Worm (Caenorhabditis elegans): ENCODE results near the gene F58B4.6.

F58B4.6 gene

DNA sequence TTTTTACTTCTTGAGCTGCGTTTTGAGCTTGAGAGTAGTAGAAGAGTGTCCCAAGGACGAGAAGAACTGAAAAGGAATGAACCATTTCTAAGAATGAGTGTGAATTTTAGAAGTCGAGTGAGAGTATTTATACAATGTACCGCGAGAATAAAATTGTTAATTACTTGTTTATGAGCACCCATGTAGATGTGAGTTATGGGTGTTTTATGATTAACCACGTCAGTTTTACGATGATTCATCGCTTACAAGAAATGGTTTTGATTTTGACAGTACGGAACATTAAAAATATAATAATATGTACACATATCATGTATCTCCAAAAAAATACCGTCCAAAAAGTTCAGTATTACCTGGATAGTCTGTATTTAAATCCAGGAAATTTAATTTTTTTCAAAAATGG lies 29.5 kb downstream of the F58B4.6 start, which contains the start of gene clec-221:
Gene clec-221, minus strand, starts transcription at position 101 of the 400 bp plus-strand sequence.
- no peak for TF ChIP-seq madf-10 (tag; optimal IDR thresholded peaks at IDR 0.05)
- no peak for TF ChIP-seq egl-44 (GFP tag; IDR thresholded peaks at IDR 0.05)
- no peak for TF ChIP-seq T07F8.4 (tag; optimal IDR thresholded peaks at IDR 0.05)
- no peak for TF ChIP-seq lsl-1 (GFP tag; optimal IDR thresholded peaks at IDR 0.05)
- TF ChIP-seq lin-35 (GFP tag; optimal IDR thresholded peaks at IDR 0.05) = peak in 1 of 3 experiments; percentile 22

DNA sequence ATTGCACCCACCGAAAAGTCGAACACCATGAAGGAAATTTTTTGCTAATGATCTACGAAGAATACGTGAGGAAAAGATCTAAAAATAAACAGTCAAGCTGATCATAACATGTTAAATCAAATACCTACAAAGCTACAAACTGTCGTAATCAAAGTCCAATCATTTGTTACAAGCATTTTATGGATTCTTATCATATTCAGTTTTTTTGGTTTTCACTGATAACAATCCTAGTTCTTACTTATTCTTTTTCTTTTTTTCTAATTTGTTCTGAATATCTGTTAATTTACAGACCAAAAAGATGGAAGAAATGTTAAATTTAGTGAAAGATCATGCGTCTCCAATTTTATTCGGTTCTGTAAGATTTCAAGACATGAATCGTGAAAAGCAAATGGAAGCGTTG lies 30.0 kb downstream of the F58B4.6 start, which contains the start of gene F17C11.6:
Gene F17C11.6, plus strand, starts transcription at position 290 of the 400 bp plus-strand sequence.
- TF ChIP-seq nhr-80 (tag; optimal IDR thresholded peaks at IDR 0.05) (peak; percentile 14), attf-6 (GFP tag; IDR thresholded peaks at IDR 0.05) (no peak), athp-1 (tag; optimal IDR thresholded peaks at IDR 0.05) (no peak), Y79H2A.3 (GFP tag; conservative IDR thresholded peaks at IDR 0.05) (no peak)

DNA sequence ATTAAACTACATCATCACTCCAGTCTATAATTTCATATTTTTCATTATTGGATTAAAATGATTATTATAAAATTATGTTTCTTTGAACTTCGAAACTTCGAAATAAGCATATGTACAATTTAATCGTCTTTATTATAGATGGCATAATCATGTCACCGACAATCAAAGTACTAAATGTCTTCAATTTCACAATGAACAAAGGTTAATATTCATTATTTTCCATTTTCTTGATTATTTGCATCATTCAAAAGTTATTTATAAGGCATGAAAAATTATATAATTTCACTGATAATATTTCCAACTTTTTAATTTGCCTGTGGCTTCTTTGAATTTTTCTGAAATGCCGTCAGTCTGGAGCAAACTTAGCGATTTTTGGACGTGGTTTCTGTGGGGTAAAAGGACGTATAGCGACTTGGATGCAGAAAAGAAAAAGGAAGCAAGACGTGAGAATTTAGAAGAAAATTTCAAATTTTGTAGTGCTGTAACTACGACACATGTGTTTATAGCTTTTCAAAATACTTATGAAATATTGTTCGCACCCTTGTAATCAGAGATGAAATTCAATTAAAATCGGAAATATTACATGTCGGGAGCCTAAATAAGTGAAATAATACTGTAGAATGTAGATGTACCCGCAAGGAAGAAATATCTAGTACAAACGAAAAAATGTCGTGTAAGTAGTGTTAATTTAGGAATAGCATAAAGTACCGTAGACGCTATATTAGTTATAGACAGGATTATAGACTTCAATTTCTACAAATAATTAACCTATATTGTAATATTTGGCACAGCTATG lies 31.0 kb downstream of the F58B4.6 start, which contains the start of gene F17C11.13:
Gene F17C11.13, plus strand, starts transcription at position 243 of the 796 bp plus-strand sequence.
- TF ChIP-seq F57C9.4 (tag; optimal IDR thresholded peaks at IDR 0.05) (no peak), snpc-4 (GFP tag; optimal IDR thresholded peaks at IDR 0.05) (no peak), snpc-4 (tag; optimal IDR thresholded peaks at IDR 0.05) (no peak), nhr-90 (tag; optimal IDR thresholded peaks at IDR 0.05) (no peak), attf-5 (GFP tag; optimal IDR thresholded peaks at IDR 0.05) (no peak), lin-54 (GFP tag; optimal IDR thresholded peaks at IDR 0.05) (no peak), madf-10 (tag; optimal IDR thresholded peaks at IDR 0.05) (no peak), nhr-80 (tag; optimal IDR thresholded peaks at IDR 0.05) (peak; percentile 29)

DNA sequence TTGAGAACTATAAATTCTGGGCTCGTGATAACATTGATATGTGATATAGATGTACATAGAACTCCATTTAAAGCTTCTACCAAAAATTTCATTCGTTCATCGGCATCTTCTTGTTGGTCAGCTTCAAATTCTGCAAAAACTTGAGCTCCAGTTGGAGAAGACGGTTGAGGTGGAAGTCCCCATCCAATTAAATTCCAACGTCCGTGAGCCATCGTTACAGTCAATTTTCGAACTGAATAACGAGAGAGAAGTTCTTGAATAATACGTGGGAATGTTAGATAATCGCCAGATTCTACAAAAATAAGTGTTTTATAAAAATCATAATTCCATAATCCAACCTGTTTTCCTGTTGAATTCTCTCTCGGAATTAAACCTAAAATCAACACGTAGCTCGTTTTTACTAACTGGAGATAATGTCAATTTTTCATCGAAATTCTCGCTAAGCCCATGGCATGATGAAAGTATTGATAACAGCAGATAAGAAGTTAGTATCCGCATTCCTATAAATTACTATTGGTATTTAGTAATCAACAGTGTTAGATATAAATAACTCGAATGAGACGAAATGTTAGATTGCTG lies 33.6 kb downstream of the F58B4.6 start, which contains the start of gene pigt-1:
Gene pigt-1, minus strand, starts transcription at position 500 of the 579 bp plus-strand sequence.
- no peak for TF ChIP-seq efl-1 (GFP tag; optimal IDR thresholded peaks at IDR 0.05)
- TF ChIP-seq gei-17 (GFP tag; optimal IDR thresholded peaks at IDR 0.05) = no peak
- no peak for TF ChIP-seq xnd-1 (tag; optimal IDR thresholded peaks at IDR 0.05)
- no peak for TF ChIP-seq snpc-4 (GFP tag; optimal IDR thresholded peaks at IDR 0.05)
- peak in 1 of 4 experiments; percentile 9 for TF ChIP-seq snpc-4 (tag; optimal IDR thresholded peaks at IDR 0.05)
- TF ChIP-seq attf-6 (GFP tag; IDR thresholded peaks at IDR 0.05) = no peak
- TF ChIP-seq ama-1 (optimal IDR thresholded peaks at IDR 0.05) = peak; percentile 60
- TF ChIP-seq ama-1 (GFP tag; optimal IDR thresholded peaks at IDR 0.05) = no peak
- TF ChIP-seq ceh-27 (GFP tag; optimal IDR thresholded peaks at IDR 0.05) = no peak
- peak; percentile 11 for TF ChIP-seq ets-4 (GFP tag; optimal IDR thresholded peaks at IDR 0.05)
- TF ChIP-seq fkh-3 (tag; optimal IDR thresholded peaks at IDR 0.05) = peak; percentile 25
- no peak for TF ChIP-seq cebp-1 (GFP tag; IDR thresholded peaks at IDR 0.05)
- TF ChIP-seq cebp-1 (tag; optimal IDR thresholded peaks at IDR 0.05) = peak; percentile 30
- no peak for TF ChIP-seq sdz-38 (tag; optimal IDR thresholded peaks at IDR 0.05)
- peak; percentile 60 for TF ChIP-seq repo-1 (tag; optimal IDR thresholded peaks at IDR 0.05)
- TF ChIP-seq akir-1 (GFP tag; optimal IDR thresholded peaks at IDR 0.05) = no peak
- no peak for TF ChIP-seq F33H1.4 (GFP tag; IDR thresholded peaks at IDR 0.05)
- TF ChIP-seq lin-35 (GFP tag; optimal IDR thresholded peaks at IDR 0.05) = no peak
- TF ChIP-seq lin-54 (GFP tag; optimal IDR thresholded peaks at IDR 0.05) = peak; percentile 29
- peak in 1 of 2 experiments; percentile 0 for TF ChIP-seq let-607 (tag; optimal IDR thresholded peaks at IDR 0.05)
- 0 out of 2 replicates have a peak, but pooled peaks have one; percentile 42 for TF ChIP-seq ekl-4 (GFP tag; IDR thresholded peaks at IDR 0.05)
- TF ChIP-seq F10E7.11 (tag; optimal IDR thresholded peaks at IDR 0.05) = no peak
- no peak for TF ChIP-seq nfyb-1 (GFP tag; IDR thresholded peaks at IDR 0.05)
- no peak for TF ChIP-seq lsy-27 (tag; optimal IDR thresholded peaks at IDR 0.05; ENCODE audit: borderline replicate concordance, insufficient read depth)
- TF ChIP-seq hmg-1.2 (GFP tag; IDR thresholded peaks at IDR 0.05) = 0 out of 2 replicates have a peak, but pooled peaks have one; percentile 10
- TF ChIP-seq athp-1 (tag; optimal IDR thresholded peaks at IDR 0.05) = peak; percentile 9
- no peak for TF ChIP-seq ZK185.1 (tag; optimal IDR thresholded peaks at IDR 0.05; ENCODE audit: poor library complexity, severe bottlenecking)
- 0 out of 2 replicates have a peak, but pooled peaks have one; percentile 14 for TF ChIP-seq hsf-1 (GFP tag; IDR thresholded peaks at IDR 0.05)
- TF ChIP-seq T07F8.4 (tag; optimal IDR thresholded peaks at IDR 0.05) = no peak
- peak; percentile 28; the same call in 1 of the 2 replicates for TF ChIP-seq mcd-1 (GFP tag; IDR thresholded peaks at IDR 0.05)
- no peak for TF ChIP-seq rpc-1 (optimal IDR thresholded peaks at IDR 0.05)
- TF ChIP-seq rpc-1 (tag; optimal IDR thresholded peaks at IDR 0.05) = no peak

Measured in whole organism, young adult.